Worm (Caenorhabditis elegans) whole organism, young adult: ENCODE measurements around the gene R03D7.15.
A peak's percentile ranks its signal among the peaks of the same experiment; 100 is the strongest.

Source experiments
- B0035.1 ChIP-seq: sonication (generic microtip); optimal IDR thresholded peaks from 2 replicates; lab custom pipeline; 2016; ENCODE audit warnings: missing genetic modification characterization, mild to moderate bottlenecking, missing compliant biosample characterization, missing genotype, missing genetic modification reagents
- F33H1.4 ChIP-seq: fragments of 200-800 bp; sonication (Bioruptor generic); IDR thresholded peaks from 2 replicates; pipeline ENCODE4 v1.3.6; 2022; ENCODE audit warnings: missing genetic modification reagents, missing genetic modification characterization, missing compliant biosample characterization
- F49E8.2 ChIP-seq: sonication (generic microtip); optimal IDR thresholded peaks from 3 replicates; lab custom pipeline; 2017; ENCODE audit warnings: missing genetic modification characterization, mild to moderate bottlenecking, missing compliant biosample characterization, antibody characterized with exemption, moderate library complexity; ENCODE audit not compliant: insufficient read depth
- F57A8.1 ChIP-seq: fragments of 200-800 bp; sonication (Bioruptor generic); optimal IDR thresholded peaks from 2 replicates; lab custom pipeline; 2018; ENCODE audit warnings: mild to moderate bottlenecking, missing genetic modification characterization, moderate library complexity, missing compliant biosample characterization
- K12H6.12 ChIP-seq: fragments of 200-800 bp; sonication (Bioruptor generic); optimal IDR thresholded peaks from 2 replicates; lab custom pipeline; 2018; ENCODE audit warnings: mild to moderate bottlenecking, missing genetic modification characterization, missing compliant biosample characterization
- Y53F4B.3 ChIP-seq: fragments of 200-800 bp; sonication (Bioruptor generic); IDR thresholded peaks from 2 replicates; pipeline ENCODE4 v1.3.6; 2022; ENCODE audit warnings: missing genetic modification reagents, missing genetic modification characterization, missing compliant biosample characterization
- ZK185.1 ChIP-seq: sonication (generic microtip); optimal IDR thresholded peaks from 2 replicates; lab custom pipeline; 2016; ENCODE audit warnings: mild to moderate bottlenecking, missing genetic modification characterization, missing compliant biosample characterization; ENCODE audit not compliant: poor library complexity, severe bottlenecking
- atf-7 ChIP-seq: sonication (generic microtip); optimal IDR thresholded peaks from 2 replicates; lab custom pipeline; 2017; ENCODE audit warnings: mild to moderate bottlenecking, missing genetic modification characterization, missing compliant biosample characterization
- attf-3 ChIP-seq: fragments of 200-800 bp; sonication (Bioruptor generic); conservative IDR thresholded peaks from 2 replicates; pipeline ENCODE4 v1.3.6; 2022; ENCODE audit warnings: missing genetic modification reagents, missing genetic modification characterization, missing compliant biosample characterization
- attf-5 ChIP-seq: fragments of 200-800 bp; sonication (Bioruptor generic); optimal IDR thresholded peaks from 2 replicates; lab custom pipeline; 2018; ENCODE audit warnings: mild to moderate bottlenecking, missing genetic modification characterization, missing compliant biosample characterization
- cebp-1 ChIP-seq, 2 experiments: fragments of 200-800 bp in 1 of 2; sonication (Bioruptor generic) in 1 of 2; sonication (generic microtip) in 1 of 2; IDR thresholded peaks in 1 of 2; optimal IDR thresholded peaks in 1 of 2; 2 replicates each; pipeline versions ENCODE4 v1.3.6 to Lab custom; 2017 to 2022; ENCODE audit warnings: missing compliant biosample characterization in 2 of 2, missing genetic modification characterization in 2 of 2, mild to moderate bottlenecking in 1 of 2, missing genetic modification reagents in 1 of 2, moderate library complexity in 1 of 2
- ceh-58 ChIP-seq: fragments of 200-800 bp; sonication (Bioruptor generic); IDR thresholded peaks from 2 replicates; pipeline ENCODE4 v1.3.6; 2022; ENCODE audit warnings: missing genetic modification characterization, missing compliant biosample characterization
- ceh-79 ChIP-seq: sonication (generic microtip); optimal IDR thresholded peaks from 2 replicates; lab custom pipeline; 2017; ENCODE audit warnings: mild to moderate bottlenecking, missing genetic modification characterization, missing compliant biosample characterization
- dox-1 ChIP-seq: fragments of 200-800 bp; sonication (Bioruptor generic); IDR thresholded peaks from 2 replicates; pipeline ENCODE4 v1.3.6; 2022; ENCODE audit warnings: missing genetic modification reagents, missing genetic modification characterization, missing compliant biosample characterization
- dpl-1 ChIP-seq: fragments of 150-350 bp; optimal IDR thresholded peaks from 2 replicates; lab custom pipeline; 2014; ENCODE audit warnings: missing biosample characterization, missing genetic modification reagents, missing genetic modification characterization
- efl-1 ChIP-seq: fragments of 150-350 bp; optimal IDR thresholded peaks from 2 replicates; lab custom pipeline; 2014; ENCODE audit warnings: missing biosample characterization, missing genetic modification reagents, missing genetic modification characterization
- hlh-12 ChIP-seq: sonication (generic microtip); optimal IDR thresholded peaks from 2 replicates; lab custom pipeline; 2016; ENCODE audit warnings: missing genetic modification characterization, missing compliant biosample characterization
- hmg-20 ChIP-seq: fragments of 200-800 bp; sonication (Bioruptor generic); IDR thresholded peaks from 2 replicates; pipeline ENCODE4 v1.3.6; 2022; ENCODE audit warnings: missing genetic modification reagents, missing genetic modification characterization, missing compliant biosample characterization
- let-607 ChIP-seq, 2 experiments: fragments of 200-800 bp in 1 of 2; sonication (Bioruptor generic) in 1 of 2; sonication (generic microtip) in 1 of 2; optimal IDR thresholded peaks; 2 replicates each; lab custom pipeline; 2016 to 2018; ENCODE audit warnings: mild to moderate bottlenecking in 2 of 2, missing compliant biosample characterization in 2 of 2, missing genetic modification characterization in 2 of 2, moderate library complexity in 2 of 2, missing genotype in 1 of 2
- lin-35 ChIP-seq, 3 experiments: fragments of 150-350 bp in 2 of 3; sonication (generic microtip) in 1 of 3; optimal IDR thresholded peaks; 2 replicates each; lab custom pipeline; 2014 to 2018; ENCODE audit warnings: missing biosample characterization in 3 of 3, missing genetic modification characterization in 3 of 3, missing genetic modification reagents in 3 of 3
- lin-54 ChIP-seq: fragments of 200-800 bp; sonication (Bioruptor generic); optimal IDR thresholded peaks from 2 replicates; lab custom pipeline; 2018; ENCODE audit warnings: mild to moderate bottlenecking, missing genetic modification characterization, missing compliant biosample characterization
- lsl-1 ChIP-seq: fragments of 200-800 bp; sonication (Bioruptor generic); optimal IDR thresholded peaks from 2 replicates; lab custom pipeline; 2018; ENCODE audit warnings: mild to moderate bottlenecking, missing genetic modification characterization, moderate library complexity, missing compliant biosample characterization
- madf-6 ChIP-seq: fragments of 200-800 bp; sonication (Bioruptor generic); IDR thresholded peaks from 2 replicates; pipeline ENCODE4 v1.3.6; 2022; ENCODE audit warnings: missing genetic modification reagents, missing genetic modification characterization, missing compliant biosample characterization
- madf-8 ChIP-seq: fragments of 200-800 bp; sonication (Bioruptor generic); conservative IDR thresholded peaks from 2 replicates; pipeline ENCODE4 v1.3.6; 2022; ENCODE audit warnings: missing genetic modification reagents, missing genetic modification characterization, missing compliant biosample characterization
- mcd-1 ChIP-seq: fragments of 200-800 bp; sonication (Bioruptor generic); IDR thresholded peaks from 2 replicates; pipeline ENCODE4 v1.3.6; 2022; ENCODE audit warnings: missing genetic modification reagents, missing genetic modification characterization, missing compliant biosample characterization
- mxl-1 ChIP-seq: sonication (generic microtip); optimal IDR thresholded peaks from 2 replicates; lab custom pipeline; 2016; ENCODE audit warnings: missing genetic modification characterization, missing compliant biosample characterization
- nfya-2 ChIP-seq: fragments of 200-800 bp; sonication (Bioruptor generic); IDR thresholded peaks from 2 replicates; pipeline ENCODE4 v1.3.6; 2022; ENCODE audit warnings: missing genetic modification reagents, missing genetic modification characterization, missing compliant biosample characterization
- nfyb-1 ChIP-seq: fragments of 200-800 bp; sonication (Bioruptor generic); IDR thresholded peaks from 2 replicates; pipeline ENCODE4 v1.3.6; 2022; ENCODE audit warnings: missing genetic modification reagents, missing genetic modification characterization, missing compliant biosample characterization
- nhr-80 ChIP-seq: sonication (generic microtip); optimal IDR thresholded peaks from 2 replicates; lab custom pipeline; 2016; ENCODE audit warnings: missing genetic modification characterization, missing compliant biosample characterization
- nhr-90 ChIP-seq: sonication (generic microtip); optimal IDR thresholded peaks from 2 replicates; lab custom pipeline; 2016; ENCODE audit warnings: missing genotype, mild to moderate bottlenecking, missing genetic modification characterization, missing compliant biosample characterization
- rcor-1 ChIP-seq: fragments of 200-800 bp; sonication (Bioruptor generic); IDR thresholded peaks from 2 replicates; pipeline ENCODE4 v1.3.6; 2022; ENCODE audit warnings: missing genetic modification reagents, missing genetic modification characterization, missing compliant biosample characterization
- rec-8 ChIP-seq, 2 experiments: sonication (generic microtip); optimal IDR thresholded peaks; 2 replicates each; lab custom pipeline; 2016; ENCODE audit warnings: mild to moderate bottlenecking in 2 of 2, missing genetic modification characterization in 2 of 2, missing genetic modification reagents in 2 of 2, missing genotype in 2 of 2, missing biosample characterization in 1 of 2, missing compliant biosample characterization in 1 of 2, moderate library complexity in 1 of 2
- sdz-38 ChIP-seq: sonication (generic microtip); optimal IDR thresholded peaks from 2 replicates; lab custom pipeline; 2016; ENCODE audit warnings: missing genotype, missing genetic modification characterization, missing compliant biosample characterization
- ztf-26 ChIP-seq: sonication (generic microtip); optimal IDR thresholded peaks from 2 replicates; lab custom pipeline; 2017; ENCODE audit warnings: missing genetic modification characterization, missing compliant biosample characterization
- ztf-3 ChIP-seq: fragments of 200-800 bp; sonication (Bioruptor generic); optimal IDR thresholded peaks from 2 replicates; lab custom pipeline; 2018; ENCODE audit warnings: mild to moderate bottlenecking, missing genetic modification characterization, missing compliant biosample characterization
- ztf-6 ChIP-seq: fragments of 200-800 bp; sonication (Bioruptor generic); IDR thresholded peaks from 2 replicates; pipeline ENCODE4 v1.3.6; 2022; ENCODE audit warnings: missing genetic modification reagents, missing genetic modification characterization, missing compliant biosample characterization

The R03D7.15 gene

DNA sequence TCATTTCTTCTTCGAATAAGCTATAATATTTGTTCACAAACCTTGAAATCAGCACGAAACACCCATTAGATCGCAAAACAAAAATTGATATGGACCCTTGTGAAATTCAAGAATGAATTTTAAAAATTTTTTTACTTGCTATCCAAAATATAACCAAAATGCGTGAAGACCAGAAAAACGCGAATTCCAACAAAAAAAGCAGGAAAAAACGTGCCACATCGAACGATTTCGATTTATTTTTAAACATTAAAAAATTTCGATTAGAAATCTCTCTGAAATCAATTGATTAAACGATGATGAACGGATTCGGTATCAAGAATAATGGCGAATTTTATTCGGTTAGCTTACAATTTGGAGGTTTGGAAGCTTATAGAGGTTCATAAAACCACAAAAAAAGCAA is 5.3 kb downstream of the R03D7.15 start, which contains the start of the genes tceb-3 and gskl-1:
Gene tceb-3, minus strand, starts transcription at position 101 of the 400 bp plus-strand sequence.
Gene gskl-1, plus strand, starts transcription at position 243 of the 400 bp plus-strand sequence.
- no peak for TF ChIP-seq mxl-1 (tag; lab: Kevin White, UChicago)
- TF ChIP-seq ztf-6, result no peak
- no peak for TF ChIP-seq dpl-1
- TF ChIP-seq ztf-3, result no peak
- TF ChIP-seq K12H6.12, result no peak
- TF ChIP-seq nfya-2 (GFP tag; lab: Robert Waterston, UW), result no peak
- TF ChIP-seq B0035.1 (tag; lab: Kevin White, UChicago), result no peak
- no peak for TF ChIP-seq efl-1 (GFP tag; lab: Kevin White, UChicago)
- TF ChIP-seq nhr-90, result no peak
- no peak for TF ChIP-seq ceh-79 (tag; lab: Kevin White, UChicago)
- TF ChIP-seq attf-3, result no peak
- no peak for TF ChIP-seq ZK185.1 (tag; lab: Kevin White, UChicago)
- TF ChIP-seq atf-7, result no peak
- TF ChIP-seq Y53F4B.3 (GFP tag; lab: Robert Waterston, UW), result no peak
- TF ChIP-seq sdz-38, result no peak
- TF ChIP-seq ztf-26, result no peak
- TF ChIP-seq lin-54 (GFP tag; lab: Kevin White, UChicago), result no peak
- TF ChIP-seq, all 124 proteins: peak for 0

DNA sequence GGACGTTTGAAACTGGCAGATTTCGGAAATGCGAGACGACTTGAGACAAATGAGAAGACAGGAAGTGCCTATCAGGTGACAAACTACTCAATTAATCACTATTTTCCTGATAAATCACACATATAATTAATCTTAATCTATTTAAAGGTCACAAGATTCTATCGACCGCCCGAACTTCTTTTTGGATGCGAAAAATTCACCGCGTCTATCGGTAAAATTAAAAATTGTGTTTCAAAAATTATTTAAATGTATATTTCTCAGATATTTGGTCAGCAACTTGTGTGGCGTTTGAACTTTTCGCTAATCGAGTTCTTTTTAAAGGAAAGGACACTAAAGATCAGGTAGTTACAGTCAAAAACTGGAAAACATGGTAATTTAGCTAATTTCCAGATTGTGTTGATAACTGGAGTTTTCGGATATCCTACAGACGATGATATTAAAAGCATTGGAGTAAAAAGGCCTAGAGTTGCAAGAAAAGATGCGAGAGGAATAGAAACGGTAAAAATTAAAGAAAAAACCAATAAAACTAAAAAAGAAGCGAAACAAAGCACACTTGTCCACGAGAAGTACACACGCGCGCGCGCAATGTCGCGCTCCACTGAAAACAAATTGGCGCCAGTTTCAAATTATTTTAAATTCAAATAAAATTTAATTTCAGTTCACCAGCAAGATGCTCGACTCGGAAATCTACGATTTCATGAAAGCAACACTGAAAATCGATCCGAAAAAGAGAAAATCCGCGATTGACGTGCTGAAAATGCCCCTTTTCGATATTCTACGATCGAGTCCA is 6.4 kb downstream of the R03D7.15 start:
- TF ChIP-seq rec-8 (tag; optimal IDR thresholded peaks at IDR 0.05; lab: Kevin White, UChicago) (no peak), lsl-1 (GFP tag; lab: Kevin White, UChicago) (peak; percentile 39), rcor-1 (GFP tag; lab: Robert Waterston, UW) (no peak), F49E8.2 (tag; lab: Kevin White, UChicago) (no peak), F33H1.4 (GFP tag; lab: Robert Waterston, UW) (peak; percentile 54), hmg-20 (no peak), lin-54 (GFP tag; lab: Kevin White, UChicago) (peak; percentile 75), efl-1 (GFP tag; lab: Kevin White, UChicago) (peak; percentile 57), nfyb-1 (GFP tag; lab: Robert Waterston, UW) (0 out of 2 replicates have a peak, but pooled peaks have one; percentile 17), F57A8.1 (no peak), madf-8 (GFP tag; lab: Robert Waterston, UW) (0 out of 2 replicates have a peak, but pooled peaks have one; percentile 33), attf-3 (no peak), mcd-1 (GFP tag; lab: Robert Waterston, UW) (peak; percentile 57), dpl-1 (peak; percentile 18), lin-35 (GFP tag; optimal IDR thresholded peaks at IDR 0.05; lab: Kevin White, UChicago) (peak in 1 of 3 experiments; percentile 26), madf-6 (GFP tag; lab: Robert Waterston, UW) (peak; percentile 63)

DNA sequence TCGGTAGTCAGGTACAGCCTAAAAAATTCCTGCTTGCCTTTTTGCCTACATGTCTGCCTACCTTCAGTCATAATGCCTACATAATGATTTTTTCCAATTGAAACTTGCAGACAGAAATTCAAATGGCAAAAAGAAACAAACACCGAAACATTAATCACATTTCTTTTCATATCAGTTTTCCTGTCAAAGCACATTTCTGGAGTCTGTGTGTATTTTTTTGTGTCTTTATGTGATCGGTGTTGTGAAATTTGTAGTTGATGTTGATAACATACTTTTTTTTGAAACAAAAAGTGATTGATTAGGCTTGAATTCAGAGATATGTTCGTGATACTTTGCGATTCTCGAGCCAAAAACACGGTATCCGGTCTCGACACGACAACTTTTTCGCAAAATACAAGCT is 7.4 kb downstream of the R03D7.15 start:
- no peak for TF ChIP-seq ceh-58 (GFP tag; lab: Robert Waterston, UW)
- no peak for TF ChIP-seq cebp-1 (GFP tag; IDR thresholded peaks at IDR 0.05; lab: Robert Waterston, UW)
- peak; percentile 56 for TF ChIP-seq cebp-1 (tag; optimal IDR thresholded peaks at IDR 0.05; lab: Kevin White, UChicago)
- peak; percentile 58 for TF ChIP-seq nhr-80 (tag; lab: Kevin White, UChicago)
- TF ChIP-seq dox-1, result no peak
- TF ChIP-seq attf-5 (GFP tag; lab: Kevin White, UChicago), result no peak
- TF ChIP-seq let-607 (tag; optimal IDR thresholded peaks at IDR 0.05; lab: Kevin White, UChicago), result no peak
- TF ChIP-seq hlh-12 (tag; lab: Kevin White, UChicago), result no peak
- TF ChIP-seq efl-1 (GFP tag; lab: Kevin White, UChicago), result no peak
